Worm (Caenorhabditis elegans) whole organism, L1 larva: ENCODE results near the gene cisd-3.2.

ENCODE experiments used
- lin-13 ChIP-seq: fragments of 150-350 bp; optimal IDR thresholded peaks from 2 replicates; lab custom pipeline; 2014; ENCODE audit warnings: missing biosample characterization, missing genetic modification reagents, missing genetic modification characterization
- mep-1 ChIP-seq: fragments of 150-350 bp; optimal IDR thresholded peaks from 2 replicates; lab custom pipeline; 2014; ENCODE audit warnings: missing biosample characterization, missing genetic modification characterization
- nhr-47 ChIP-seq: sonication (generic microtip); optimal IDR thresholded peaks from 2 replicates; lab custom pipeline; 2016; ENCODE audit warnings: mild to moderate bottlenecking, missing genetic modification characterization, moderate library complexity, missing compliant biosample characterization
- nhr-76 ChIP-seq: sonication (generic microtip); optimal IDR thresholded peaks from 2 replicates; lab custom pipeline; 2017; ENCODE audit warnings: missing biosample characterization, missing genetic modification characterization
- rnt-1 ChIP-seq: sonication (generic microtip); optimal IDR thresholded peaks from 2 replicates; lab custom pipeline; 2016; ENCODE audit warnings: mild to moderate bottlenecking, missing genetic modification characterization, moderate library complexity, missing compliant biosample characterization
- ztf-11 ChIP-seq, 2 experiments: sonication (generic microtip); optimal IDR thresholded peaks; 2 replicates each; lab custom pipeline; 2016 to 2017; ENCODE audit warnings: missing genetic modification characterization in 2 of 2, missing biosample characterization in 1 of 2, missing compliant biosample characterization in 1 of 2

DNA sequence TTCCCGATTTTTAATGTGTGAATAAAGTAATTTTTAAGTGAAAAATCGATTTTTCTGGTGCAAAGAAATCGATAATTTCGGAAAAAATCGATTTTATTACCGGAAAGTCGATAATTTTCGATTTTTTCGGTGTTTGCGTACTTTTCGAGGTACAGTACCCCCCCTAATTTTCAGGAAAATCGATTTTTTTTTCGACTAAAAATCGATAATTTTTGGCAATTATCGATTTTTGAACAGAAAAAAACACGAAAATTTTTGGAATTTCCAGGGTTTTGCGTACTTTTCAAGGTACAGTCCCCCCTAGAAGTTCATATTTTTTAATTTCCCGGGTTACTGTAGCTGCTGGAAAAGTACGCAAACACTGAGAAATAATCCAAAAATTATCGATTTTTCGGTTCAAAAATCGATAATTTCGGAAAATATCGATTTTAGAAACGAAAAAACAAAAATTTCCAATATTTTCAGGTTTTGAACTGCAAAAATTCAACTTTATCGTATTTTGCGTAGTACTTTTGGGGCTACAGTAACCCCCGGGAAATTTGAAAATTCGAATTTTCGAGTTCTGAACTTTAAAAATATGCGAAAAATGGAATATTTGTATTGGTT lies 3.2 kb downstream of the cisd-3.2 start:
- TF ChIP-seq mep-1 (tag; lab: Kevin White, UChicago) (no peak), nhr-76 (no peak), ztf-11 (tag; optimal IDR thresholded peaks at IDR 0.05; lab: Kevin White, UChicago) (no peak), rnt-1 (tag; lab: Kevin White, UChicago) (no peak), nhr-47 (tag; lab: Kevin White, UChicago) (no peak), lin-13 (no peak)
